Fruit fly (Drosophila melanogaster) whole organism, pupa: ENCODE results near the gene CG15042.

Source experiments
- CG10348 ChIP-seq: fragments of 200-800 bp; sonication (Bioruptor generic); IDR thresholded peaks from 2 replicates; pipeline ENCODE4 v1.3.6; 2022; ENCODE audit warnings: missing biosample characterization, missing genetic modification characterization
- CG12605 ChIP-seq: fragments of 200-800 bp; sonication (Bioruptor generic); IDR thresholded peaks from 2 replicates; pipeline ENCODE4 v1.3.6; 2022; ENCODE audit warnings: missing biosample characterization, missing genetic modification characterization
- CG13204 ChIP-seq: fragments of 200-800 bp; sonication (Bioruptor generic); optimal IDR thresholded peaks from 2 replicates; lab custom pipeline; 2018; ENCODE audit warnings: missing biosample characterization, mild to moderate bottlenecking, missing genetic modification characterization, moderate library complexity
- CG14655 ChIP-seq: fragments of 200-800 bp; sonication (Bioruptor generic); optimal IDR thresholded peaks from 3 replicates; lab custom pipeline; 2017; ENCODE audit warnings: mild to moderate bottlenecking, missing biosample characterization, missing genetic modification reagents, missing genetic modification characterization
- CG15710 ChIP-seq: fragments of 200-800 bp; sonication (Bioruptor generic); optimal IDR thresholded peaks from 2 replicates; lab custom pipeline; 2018; ENCODE audit warnings: missing biosample characterization, mild to moderate bottlenecking, missing genetic modification characterization, moderate library complexity
- CG17806 ChIP-seq: fragments of 200-800 bp; sonication (Bioruptor generic); optimal IDR thresholded peaks from 2 replicates; lab custom pipeline; 2018; ENCODE audit warnings: missing biosample characterization, mild to moderate bottlenecking, missing genetic modification characterization, moderate library complexity
- CG32121 ChIP-seq: fragments of 200-800 bp; sonication (Bioruptor generic); IDR thresholded peaks from 2 replicates; pipeline ENCODE4 v1.3.6; 2022; ENCODE audit warnings: missing biosample characterization, missing genetic modification characterization
- CG34367 ChIP-seq: fragments of 200-800 bp; sonication (Bioruptor generic); optimal IDR thresholded peaks from 2 replicates; lab custom pipeline; 2018; ENCODE audit warnings: missing biosample characterization, mild to moderate bottlenecking, missing genetic modification characterization
- CG4496 ChIP-seq: fragments of 200-800 bp; sonication (Bioruptor generic); IDR thresholded peaks from 3 replicates; pipeline ENCODE4 v1.3.6; 2022; ENCODE audit warnings: missing biosample characterization, missing genetic modification characterization
- CG8159 ChIP-seq: fragments of 200-800 bp; sonication (Bioruptor generic); optimal IDR thresholded peaks from 3 replicates; lab custom pipeline; 2018; ENCODE audit warnings: missing biosample characterization, mild to moderate bottlenecking, missing genetic modification characterization, moderate library complexity
- CG8301 ChIP-seq: fragments of 200-800 bp; sonication (Bioruptor generic); optimal IDR thresholded peaks from 2 replicates; lab custom pipeline; 2018; ENCODE audit warnings: missing biosample characterization, mild to moderate bottlenecking, missing genetic modification characterization
- CG9948 ChIP-seq: fragments of 200-800 bp; sonication (Bioruptor generic); optimal IDR thresholded peaks from 2 replicates; lab custom pipeline; 2018; ENCODE audit warnings: missing biosample characterization, mild to moderate bottlenecking, missing genetic modification characterization, moderate library complexity
- D1 ChIP-seq: fragments of 200-800 bp; sonication (Bioruptor generic); optimal IDR thresholded peaks from 2 replicates; lab custom pipeline; 2018; ENCODE audit warnings: missing biosample characterization, mild to moderate bottlenecking, missing genetic modification characterization, moderate library complexity
- EcR ChIP-seq: fragments of 200-800 bp; sonication (Bioruptor generic); optimal IDR thresholded peaks from 3 replicates; lab custom pipeline; 2019; ENCODE audit warnings: missing biosample characterization, missing genetic modification characterization, mild to moderate bottlenecking, moderate library complexity, missing genetic modification reagents
- Ets98B ChIP-seq: fragments of 200-800 bp; sonication (Bioruptor generic); IDR thresholded peaks from 2 replicates; pipeline ENCODE4 v1.3.6; 2022; ENCODE audit warnings: missing biosample characterization, missing genetic modification characterization
- Pif1A ChIP-seq: fragments of 200-800 bp; sonication (Bioruptor generic); optimal IDR thresholded peaks from 3 replicates; lab custom pipeline; 2016; ENCODE audit warnings: missing biosample characterization, missing genetic modification characterization
- Pif1B ChIP-seq: fragments of 200-800 bp; sonication (Bioruptor generic); optimal IDR thresholded peaks from 3 replicates; lab custom pipeline; 2016; ENCODE audit warnings: missing biosample characterization, missing genetic modification characterization
- Snoo ChIP-seq: fragments of 200-800 bp; sonication (Bioruptor generic); optimal IDR thresholded peaks from 3 replicates; lab custom pipeline; 2017; ENCODE audit warnings: missing biosample characterization, mild to moderate bottlenecking, missing genetic modification characterization, inconsistent platforms
- fd96Ca ChIP-seq: fragments of 200-800 bp; sonication (Bioruptor generic); IDR thresholded peaks from 3 replicates; pipeline ENCODE4 v1.3.6; 2022; ENCODE audit warnings: missing biosample characterization, missing genetic modification characterization
- gl ChIP-seq: fragments of 200-800 bp; sonication (Bioruptor generic); optimal IDR thresholded peaks from 2 replicates; lab custom pipeline; 2018; ENCODE audit warnings: missing biosample characterization, mild to moderate bottlenecking, missing genetic modification characterization
- rn ChIP-seq: fragments of 200-800 bp; sonication (Bioruptor generic); IDR thresholded peaks from 2 replicates; pipeline ENCODE4 v1.3.6; 2022; ENCODE audit warnings: missing biosample characterization, missing genetic modification characterization

Gene CG15042

dm6 chrX:18546785-18547184, 18.7 kb upstream of the CG15042 start:
- TF ChIP-seq CG14655 (GFP tag; lab: Kevin White, UChicago) (peak; percentile 56), CG10348 (GFP tag; lab: Robert Waterston, UW) (peak; percentile 59; the same call in 1 of the 2 replicates), CG17806 (tag; lab: Kevin White, UChicago) (peak; percentile 37), CG13204 (no peak), CG15710 (tag; lab: Kevin White, UChicago) (peak; percentile 39), CG4496 (GFP tag; lab: Robert Waterston, UW) (peak; percentile 94), gl (tag; lab: Kevin White, UChicago) (no peak), rn (GFP tag; lab: Robert Waterston, UW) (peak; percentile 81), fd96Ca (GFP tag; lab: Robert Waterston, UW) (peak; percentile 94), CG32121 (peak; percentile 92), CG8159 (tag; lab: Kevin White, UChicago) (peak; percentile 29), Pif1A (GFP tag; lab: Kevin White, UChicago) (peak; percentile 59), Snoo (tag; lab: Kevin White, UChicago) (peak; percentile 23), EcR (GFP tag; lab: Kevin White, UChicago) (no peak), Pif1B (GFP tag; lab: Kevin White, UChicago) (peak; percentile 29), CG9948 (peak; percentile 40), CG8301 (tag; lab: Kevin White, UChicago) (peak; percentile 57), CG12605 (GFP tag; lab: Robert Waterston, UW) (peak; percentile 63), CG34367 (tag; lab: Kevin White, UChicago) (peak; percentile 41), Ets98B (GFP tag; lab: Robert Waterston, UW) (peak; percentile 91), D1 (no peak)

dm6 chrX:18545157-18545556, 17.1 kb upstream of the CG15042 start:
- TF ChIP-seq CG17806 (tag; lab: Kevin White, UChicago): no peak
- TF ChIP-seq Pif1A (GFP tag; lab: Kevin White, UChicago): no peak
- TF ChIP-seq CG13204: no peak
- no peak for TF ChIP-seq gl (tag; lab: Kevin White, UChicago)
- no peak for TF ChIP-seq Ets98B (GFP tag; lab: Robert Waterston, UW)
- TF ChIP-seq D1: no peak
- no peak for TF ChIP-seq Pif1B (GFP tag; lab: Kevin White, UChicago)
- TF ChIP-seq CG9948: no peak
- no peak for TF ChIP-seq CG14655 (GFP tag; lab: Kevin White, UChicago)
- TF ChIP-seq CG10348 (GFP tag; lab: Robert Waterston, UW): no peak

dm6 chrX:18544732-18545131, 16.7 kb upstream of the CG15042 start:
- TF ChIP-seq D1: no peak
- TF ChIP-seq gl (tag; lab: Kevin White, UChicago): peak; percentile 76
- no peak for TF ChIP-seq rn (GFP tag; lab: Robert Waterston, UW)
- peak; percentile 55 for TF ChIP-seq Pif1B (GFP tag; lab: Kevin White, UChicago)
- peak; percentile 64 for TF ChIP-seq Pif1A (GFP tag; lab: Kevin White, UChicago)
- TF ChIP-seq CG12605 (GFP tag; lab: Robert Waterston, UW): peak; percentile 18; the same call in 1 of the 2 replicates
- peak; percentile 62 for TF ChIP-seq CG34367 (tag; lab: Kevin White, UChicago)
- TF ChIP-seq Ets98B (GFP tag; lab: Robert Waterston, UW): no peak
- no peak for TF ChIP-seq CG32121
- TF ChIP-seq CG8301 (tag; lab: Kevin White, UChicago): no peak
- peak; percentile 61 for TF ChIP-seq CG9948
- peak; percentile 66 for TF ChIP-seq CG15710 (tag; lab: Kevin White, UChicago)
- peak; percentile 58 for TF ChIP-seq CG17806 (tag; lab: Kevin White, UChicago)
- no peak for TF ChIP-seq fd96Ca (GFP tag; lab: Robert Waterston, UW)
- TF ChIP-seq EcR (GFP tag; lab: Kevin White, UChicago): no peak
- 0 out of 3 replicates have a peak, but pooled peaks have one; percentile 16 for TF ChIP-seq CG4496 (GFP tag; lab: Robert Waterston, UW)
- TF ChIP-seq CG10348 (GFP tag; lab: Robert Waterston, UW): no peak
- peak; percentile 64 for TF ChIP-seq CG13204
- peak; percentile 70 for TF ChIP-seq CG8159 (tag; lab: Kevin White, UChicago)
- no peak for TF ChIP-seq Snoo (tag; lab: Kevin White, UChicago)
- peak; percentile 39 for TF ChIP-seq CG14655 (GFP tag; lab: Kevin White, UChicago)

dm6 chrX:18543328-18543727, 15.3 kb upstream of the CG15042 start:
- no peak for TF ChIP-seq CG4496 (GFP tag; lab: Robert Waterston, UW)
- TF ChIP-seq rn (GFP tag; lab: Robert Waterston, UW): no peak
- no peak for TF ChIP-seq fd96Ca (GFP tag; lab: Robert Waterston, UW)
- no peak for TF ChIP-seq D1
- TF ChIP-seq CG32121: no peak
- no peak for TF ChIP-seq gl (tag; lab: Kevin White, UChicago)
- TF ChIP-seq EcR (GFP tag; lab: Kevin White, UChicago): no peak
- TF ChIP-seq CG12605 (GFP tag; lab: Robert Waterston, UW): no peak
- no peak for TF ChIP-seq CG8159 (tag; lab: Kevin White, UChicago)

dm6 chrX:18541915-18542314, 13.8 kb upstream of the CG15042 start:
- TF ChIP-seq Pif1B (GFP tag; lab: Kevin White, UChicago): no peak
- TF ChIP-seq CG32121: peak; percentile 69
- TF ChIP-seq CG8301 (tag; lab: Kevin White, UChicago): peak; percentile 47
- TF ChIP-seq CG14655 (GFP tag; lab: Kevin White, UChicago): peak; percentile 63
- no peak for TF ChIP-seq D1
- peak; percentile 83 for TF ChIP-seq CG4496 (GFP tag; lab: Robert Waterston, UW)
- peak; percentile 48 for TF ChIP-seq CG12605 (GFP tag; lab: Robert Waterston, UW)
- TF ChIP-seq rn (GFP tag; lab: Robert Waterston, UW): peak; percentile 54; the same call in 1 of the 2 replicates
- TF ChIP-seq Pif1A (GFP tag; lab: Kevin White, UChicago): peak; percentile 45
- no peak for TF ChIP-seq CG15710 (tag; lab: Kevin White, UChicago)
- TF ChIP-seq CG8159 (tag; lab: Kevin White, UChicago): peak; percentile 11
- TF ChIP-seq fd96Ca (GFP tag; lab: Robert Waterston, UW): peak; percentile 50; the same call in 1 of the 3 replicates
- peak; percentile 75 for TF ChIP-seq Ets98B (GFP tag; lab: Robert Waterston, UW)
- no peak for TF ChIP-seq gl (tag; lab: Kevin White, UChicago)
- peak; percentile 8 for TF ChIP-seq CG9948
- peak; percentile 12 for TF ChIP-seq CG17806 (tag; lab: Kevin White, UChicago)
- TF ChIP-seq EcR (GFP tag; lab: Kevin White, UChicago): no peak
- TF ChIP-seq, all 21 proteins: peak for 12
